Fruit fly (Drosophila melanogaster): ENCODE data around the gene CG42847.

dm6 chr2L:9426534-9426933 lies 1.1 kb upstream of the CG42847 start, which contains the start of gene Fbp2:
- TF ChIP-seq usp (GFP tag; optimal IDR thresholded peaks at IDR 0.05) (no peak), psq (GFP tag; optimal IDR thresholded peaks at IDR 0.05) (no peak), Myc (optimal IDR thresholded peaks at IDR 0.05) (no peak), GATAd (GFP tag; optimal IDR thresholded peaks at IDR 0.05) (no peak), brk (GFP tag; optimal IDR thresholded peaks at IDR 0.05) (no peak), sage (GFP tag; optimal IDR thresholded peaks at IDR 0.05) (no peak), br (GFP tag; optimal IDR thresholded peaks at IDR 0.05) (no peak)

Data from whole organism, wandering third instar larva.